Worm (Caenorhabditis elegans): ENCODE measurements around the gene cyp-31A5.

cyp-31A5 gene

ce11 chrIV:13450740-13451139 is 49.7 kb downstream of the cyp-31A5 start:
- no peak for TF ChIP-seq nhr-76 (tag; optimal IDR thresholded peaks at IDR 0.05)
- no peak for TF ChIP-seq ztf-11 (tag; optimal IDR thresholded peaks at IDR 0.05)
- TF ChIP-seq M03D4.4 (tag; optimal IDR thresholded peaks at IDR 0.05): no peak
- TF ChIP-seq lin-32 (GFP tag; optimal IDR thresholded peaks at IDR 0.05): no peak
- TF ChIP-seq tbx-8 (GFP tag; optimal IDR thresholded peaks at IDR 0.05): no peak
